Worm (Caenorhabditis elegans) whole organism, midembryonic: ENCODE measurements around the gene spt-5.

Experiments used
- T22C8.4 ChIP-seq: fragments of 200-800 bp; sonication (Bioruptor generic); IDR thresholded peaks from 2 replicates; pipeline ENCODE4 v1.3.6; 2022; ENCODE audit warnings: missing genetic modification characterization, missing compliant biosample characterization
- cog-1 ChIP-seq: sonication (generic microtip); optimal IDR thresholded peaks from 2 replicates; lab custom pipeline; 2016; ENCODE audit warnings: missing genetic modification characterization, missing compliant biosample characterization
- flt-1 ChIP-seq: fragments of 200-800 bp; sonication (Bioruptor generic); IDR thresholded peaks from 2 replicates; pipeline ENCODE4 v1.3.6; 2022; ENCODE audit warnings: missing genetic modification characterization, missing compliant biosample characterization
- klf-2 ChIP-seq: fragments of 200-800 bp; sonication (Bioruptor generic); conservative IDR thresholded peaks from 2 replicates; pipeline ENCODE4 v1.3.6; 2022; ENCODE audit warnings: missing genetic modification reagents, missing genetic modification characterization, missing compliant biosample characterization
- med-1 ChIP-seq: sonication (generic microtip); optimal IDR thresholded peaks from 2 replicates; lab custom pipeline; 2017; ENCODE audit warnings: missing genetic modification characterization, mild to moderate bottlenecking, missing compliant biosample characterization, antibody characterized with exemption, missing genetic modification reagents; ENCODE audit not compliant: insufficient read depth
- ref-1 ChIP-seq: fragments of 200-800 bp; sonication (Bioruptor generic); conservative IDR thresholded peaks from 2 replicates; pipeline ENCODE4 v1.3.6; 2022; ENCODE audit warnings: missing genetic modification reagents, missing genetic modification characterization, missing compliant biosample characterization
- tab-1 ChIP-seq: fragments of 200-800 bp; sonication (Bioruptor generic); IDR thresholded peaks from 2 replicates; pipeline ENCODE4 v1.3.6; 2022; ENCODE audit warnings: missing genetic modification characterization, missing compliant biosample characterization
- ztf-23 ChIP-seq: fragments of 200-800 bp; sonication (Bioruptor generic); IDR thresholded peaks from 2 replicates; pipeline ENCODE4 v1.3.6; 2022; ENCODE audit warnings: missing genetic modification reagents, missing genetic modification characterization, missing compliant biosample characterization

DNA sequence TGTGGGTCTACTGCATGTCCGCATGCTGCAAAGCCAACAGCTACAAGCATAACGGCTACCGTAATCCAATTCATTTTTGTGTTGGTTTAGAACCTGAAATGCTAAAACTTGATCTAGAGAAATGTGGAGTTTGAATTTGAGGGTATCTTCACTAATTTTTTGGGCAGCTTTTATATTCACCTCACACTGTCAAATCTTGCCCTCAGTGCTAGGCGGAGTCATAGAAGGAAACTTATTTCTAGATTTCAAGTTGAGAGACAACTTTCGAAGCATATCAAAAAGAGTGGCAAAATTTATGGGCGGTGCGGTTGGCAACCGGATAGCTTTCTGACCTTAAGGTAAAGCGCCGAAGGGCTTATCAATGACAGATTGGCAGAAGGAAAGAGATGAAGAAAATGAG, 35.7 kb upstream of the spt-5 start, which contains the start of gene lips-6:
- TF ChIP-seq tab-1 (no peak), ztf-23 (GFP tag; lab: Robert Waterston, UW) (no peak), flt-1 (GFP tag; lab: Robert Waterston, UW) (no peak), T22C8.4 (GFP tag; lab: Robert Waterston, UW) (no peak), klf-2 (no peak), med-1 (GFP tag; lab: Kevin White, UChicago) (no peak), cog-1 (tag; lab: Kevin White, UChicago) (no peak), ref-1 (GFP tag; lab: Robert Waterston, UW) (no peak)
